Fruit fly (Drosophila melanogaster): ENCODE measurements around the gene CG15386.

The CG15386 gene

DNA sequence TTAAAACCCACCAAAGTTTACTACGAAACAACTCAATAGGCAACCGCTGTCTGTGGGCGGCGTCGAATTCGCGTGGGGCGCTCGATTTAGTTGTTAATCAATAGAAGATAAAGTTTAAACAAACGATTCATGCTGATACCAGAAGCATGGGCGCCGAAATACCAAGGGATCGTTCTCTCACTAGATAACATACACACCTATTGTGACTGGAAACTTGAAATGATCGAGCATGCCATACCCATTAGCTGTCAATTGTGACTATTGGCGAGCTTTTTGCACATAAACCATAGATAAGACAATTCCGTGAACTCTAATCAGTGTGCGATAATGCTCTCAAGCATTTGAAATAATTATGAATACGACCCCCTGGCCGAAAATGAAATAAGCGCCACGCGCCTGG lies 37.7 kb downstream of the CG15386 start (continued):
- TF ChIP-seq CG15514 (GFP tag; optimal IDR thresholded peaks at IDR 0.05): peak; percentile 39
- peak; percentile 74 for TF ChIP-seq cwo (GFP tag; optimal IDR thresholded peaks at IDR 0.05)
- TF ChIP-seq amos (GFP tag; IDR thresholded peaks at IDR 0.05; ENCODE audit: partially characterized antibody): no peak
- TF ChIP-seq Side (GFP tag; optimal IDR thresholded peaks at IDR 0.05): peak; percentile 74
- TF ChIP-seq lbe (GFP tag; optimal IDR thresholded peaks at IDR 0.05): no peak
- TF ChIP-seq CG2129 (GFP tag; IDR thresholded peaks at IDR 0.05; ENCODE audit: partially characterized antibody): no peak
- TF ChIP-seq fd96Cb (tag; optimal IDR thresholded peaks at IDR 0.05): peak; percentile 64
- TF ChIP-seq ewg (GFP tag; optimal IDR thresholded peaks at IDR 0.05): peak; percentile 57
- TF ChIP-seq Deaf1 (tag; optimal IDR thresholded peaks at IDR 0.05): peak; percentile 16
- TF ChIP-seq CG15479 (GFP tag; optimal IDR thresholded peaks at IDR 0.05): no peak
- TF ChIP-seq nom (GFP tag; optimal IDR thresholded peaks at IDR 0.05): no peak
- TF ChIP-seq gcm2 (GFP tag; optimal IDR thresholded peaks at IDR 0.05): peak; percentile 33
- TF ChIP-seq CG11398 (GFP tag; optimal IDR thresholded peaks at IDR 0.05): peak; percentile 58
- TF ChIP-seq knrl (GFP tag; IDR thresholded peaks at IDR 0.05; ENCODE audit: partially characterized antibody): no peak
- TF ChIP-seq CG17802 (tag; optimal IDR thresholded peaks at IDR 0.05): no peak
- peak; percentile 47 for TF ChIP-seq CG14050 (GFP tag; IDR thresholded peaks at IDR 0.05)
- TF ChIP-seq ssp (GFP tag; IDR thresholded peaks at IDR 0.05): peak; percentile 49
- no peak for TF ChIP-seq twi (tag; optimal IDR thresholded peaks at IDR 0.05)
- no peak for TF ChIP-seq CG10431 (GFP tag; optimal IDR thresholded peaks at IDR 0.05)
- TF ChIP-seq Sox100B (GFP tag; optimal IDR thresholded peaks at IDR 0.05): peak; percentile 50
- peak; percentile 75 for TF ChIP-seq CG12155 (GFP tag; optimal IDR thresholded peaks at IDR 0.05)
- no peak for TF ChIP-seq lov (optimal IDR thresholded peaks at IDR 0.05)
- TF ChIP-seq lov (GFP tag; IDR thresholded peaks at IDR 0.05): no peak
- TF ChIP-seq Poxn (GFP tag; IDR thresholded peaks at IDR 0.05): no peak
- peak; percentile 68 for TF ChIP-seq CG1233 (GFP tag; optimal IDR thresholded peaks at IDR 0.05)
- peak; percentile 72 for TF ChIP-seq CG6272 (GFP tag; IDR thresholded peaks at IDR 0.05)
- TF ChIP-seq CG10565 (GFP tag; optimal IDR thresholded peaks at IDR 0.05): no peak
- TF ChIP-seq trh (GFP tag; optimal IDR thresholded peaks at IDR 0.05): peak; percentile 54
- no peak for TF ChIP-seq sna (GFP tag; IDR thresholded peaks at IDR 0.05; ENCODE audit: partially characterized antibody)
- TF ChIP-seq stwl (tag; optimal IDR thresholded peaks at IDR 0.05): no peak
- TF ChIP-seq zfh1 (GFP tag; IDR thresholded peaks at IDR 0.05): peak; percentile 62; the same call in 2 of the 3 replicates
- TF ChIP-seq lmd (GFP tag; IDR thresholded peaks at IDR 0.05): peak; percentile 86
- TF ChIP-seq ash1 (GFP tag; optimal IDR thresholded peaks at IDR 0.05): peak; percentile 30
- TF ChIP-seq CG7963 (GFP tag; IDR thresholded peaks at IDR 0.05; ENCODE audit: partially characterized antibody): no peak
- TF ChIP-seq fd102C (GFP tag; optimal IDR thresholded peaks at IDR 0.05): no peak
- TF ChIP-seq CG33213 (GFP tag; optimal IDR thresholded peaks at IDR 0.05): peak; percentile 24
- TF ChIP-seq Usf (GFP tag; optimal IDR thresholded peaks at IDR 0.05): peak; percentile 28
- TF ChIP-seq tio (GFP tag; optimal IDR thresholded peaks at IDR 0.05): peak; percentile 59
- peak; percentile 59; the same call in 1 of the 2 replicates for TF ChIP-seq danr (GFP tag; IDR thresholded peaks at IDR 0.05)
- no peak for TF ChIP-seq bigmax (GFP tag; optimal IDR thresholded peaks at IDR 0.05)
- no peak for TF ChIP-seq Trl (optimal IDR thresholded peaks at IDR 0.05)
- TF ChIP-seq Trl (GFP tag; optimal IDR thresholded peaks at IDR 0.05): peak; percentile 71
- peak; percentile 23 for TF ChIP-seq CG4328 (GFP tag; optimal IDR thresholded peaks at IDR 0.05)
- TF ChIP-seq Kr (GFP tag; optimal IDR thresholded peaks at IDR 0.05): no peak
- no peak; the same call in 1 of the 2 replicates for TF ChIP-seq CG13287 (GFP tag; IDR thresholded peaks at IDR 0.05; ENCODE audit: partially characterized antibody)
- no peak for TF ChIP-seq CG42726 (GFP tag; IDR thresholded peaks at IDR 0.05; ENCODE audit: partially characterized antibody)
- peak; percentile 72 for TF ChIP-seq CG30403 (GFP tag; optimal IDR thresholded peaks at IDR 0.05)
- TF ChIP-seq Abd-B (GFP tag; optimal IDR thresholded peaks at IDR 0.05): peak; percentile 66
- TF ChIP-seq sisA (GFP tag; IDR thresholded peaks at IDR 0.05): peak; percentile 81
- TF ChIP-seq HmgZ (tag; optimal IDR thresholded peaks at IDR 0.05): peak; percentile 81
- TF ChIP-seq ranshi (GFP tag; IDR thresholded peaks at IDR 0.05): peak; percentile 58; the same call in 1 of the 2 replicates

Data from whole organism, embryonic.